Fruit fly (Drosophila melanogaster) whole organism, embryonic: ENCODE results near the gene Spn38F.
A peak's percentile ranks its signal among the peaks of the same experiment; 100 is the strongest.

Source experiments
- CG17612 ChIP-seq: fragments of 200-800 bp; sonication (Bioruptor generic); IDR thresholded peaks from 2 replicates; pipeline ENCODE4 v1.3.6; 2022; ENCODE audit warnings: missing biosample characterization, missing genetic modification characterization
- CG9727 ChIP-seq: fragments of 200-800 bp; sonication (Bioruptor generic); optimal IDR thresholded peaks from 3 replicates; lab custom pipeline; 2017; ENCODE audit warnings: missing biosample characterization, mild to moderate bottlenecking, missing genetic modification characterization
- D19B ChIP-seq: fragments of 200-800 bp; sonication (Bioruptor generic); optimal IDR thresholded peaks from 2 replicates; lab custom pipeline; 2017; ENCODE audit warnings: missing biosample characterization, mild to moderate bottlenecking, missing genetic modification characterization
- HLH3B ChIP-seq: fragments of 200-800 bp; sonication (Bioruptor generic); IDR thresholded peaks from 2 replicates; pipeline ENCODE4 v1.3.6; 2022; ENCODE audit warnings: missing biosample characterization, missing genetic modification characterization
- abd-A ChIP-seq: fragments of 200-800 bp; sonication (Bioruptor generic); optimal IDR thresholded peaks from 3 replicates; lab custom pipeline; 2019; ENCODE audit warnings: missing biosample characterization, mild to moderate bottlenecking, missing genetic modification characterization, moderate library complexity
- cas ChIP-seq: fragments of 200-800 bp; sonication (Bioruptor generic); IDR thresholded peaks from 2 replicates; pipeline ENCODE4 v1.3.6; 2022; ENCODE audit warnings: missing biosample characterization, missing genetic modification characterization
- lab ChIP-seq: fragments of 200-800 bp; sonication (Bioruptor generic); optimal IDR thresholded peaks from 3 replicates; lab custom pipeline; 2017; ENCODE audit warnings: missing biosample characterization, missing genetic modification characterization, mild to moderate bottlenecking, moderate library complexity, missing genetic modification reagents
- phol ChIP-seq: fragments of 200-800 bp; sonication (Bioruptor generic); optimal IDR thresholded peaks from 3 replicates; lab custom pipeline; 2018; ENCODE audit warnings: missing biosample characterization, mild to moderate bottlenecking, missing genetic modification characterization, moderate library complexity

- TF ChIP-seq CG9727 (GFP tag; lab: Kevin White, UChicago) (peak; percentile 45), cas (GFP tag; lab: Robert Waterston, UW) (no peak), abd-A (tag; lab: Kevin White, UChicago) (no peak), lab (peak; percentile 86), D19B (GFP tag; lab: Kevin White, UChicago) (peak; percentile 31), phol (tag; lab: Kevin White, UChicago) (peak; percentile 27), CG17612 (GFP tag; lab: Robert Waterston, UW) (peak; percentile 30; the same call in 1 of the 2 replicates), HLH3B (0 out of 2 replicates have a peak, but pooled peaks have one; percentile 53)
Observed at dm6 chr2L:20881353-20882079, 43.7 kb upstream of the Spn38F start.
